Fruit fly (Drosophila melanogaster): ENCODE results near the gene CG14257.

The CG14257 gene

dm6 chr3R:27070906-27071498 is 4.7 kb upstream of the CG14257 start (continued):
- TF ChIP-seq NK7.1 (GFP tag; optimal IDR thresholded peaks at IDR 0.05) (no peak), CG16863 (GFP tag; optimal IDR thresholded peaks at IDR 0.05) (no peak), ftz-f1 (GFP tag; optimal IDR thresholded peaks at IDR 0.05) (no peak), CG1647 (GFP tag; optimal IDR thresholded peaks at IDR 0.05) (no peak), CG6175 (GFP tag; IDR thresholded peaks at IDR 0.05) (peak; percentile 36; the same call in 1 of the 3 replicates), NFAT (GFP tag; IDR thresholded peaks at IDR 0.05) (no peak), fru (optimal IDR thresholded peaks at IDR 0.05) (no peak), mld (GFP tag; IDR thresholded peaks at IDR 0.05; ENCODE audit: partially characterized antibody) (no peak), CG13296 (GFP tag; optimal IDR thresholded peaks at IDR 0.05) (no peak), onecut (GFP tag; IDR thresholded peaks at IDR 0.05) (no peak), YL-1 (GFP tag; optimal IDR thresholded peaks at IDR 0.05) (no peak), CG18011 (GFP tag; optimal IDR thresholded peaks at IDR 0.05) (no peak), sob (GFP tag; IDR thresholded peaks at IDR 0.05) (no peak), jing (GFP tag; optimal IDR thresholded peaks at IDR 0.05) (no peak), Spps (tag; optimal IDR thresholded peaks at IDR 0.05) (no peak), CG12942 (GFP tag; optimal IDR thresholded peaks at IDR 0.05) (no peak), ERR (GFP tag; optimal IDR thresholded peaks at IDR 0.05) (no peak), gce (GFP tag; IDR thresholded peaks at IDR 0.05) (no peak), CG8089 (GFP tag; optimal IDR thresholded peaks at IDR 0.05) (no peak), CG2202 (tag; optimal IDR thresholded peaks at IDR 0.05) (no peak), CG7963 (GFP tag; IDR thresholded peaks at IDR 0.05; ENCODE audit: partially characterized antibody) (no peak), nau (GFP tag; optimal IDR thresholded peaks at IDR 0.05) (no peak), en (GFP tag; optimal IDR thresholded peaks at IDR 0.05) (no peak), CG11247 (GFP tag; IDR thresholded peaks at IDR 0.05) (no peak), sqz (GFP tag; optimal IDR thresholded peaks at IDR 0.05) (no peak), CG8290 (GFP tag; optimal IDR thresholded peaks at IDR 0.05) (no peak), CG8290 (tag; optimal IDR thresholded peaks at IDR 0.05) (peak in 1 of 2 experiments; percentile 17), klu (GFP tag; IDR thresholded peaks at IDR 0.05) (no peak), pita (GFP tag; optimal IDR thresholded peaks at IDR 0.05) (no peak)

dm6 chr3R:27076618-27077017 is 948 bp downstream of the CG14257 start:
- TF ChIP-seq lilli (GFP tag; optimal IDR thresholded peaks at IDR 0.05): no peak
- TF ChIP-seq CG1602 (GFP tag; optimal IDR thresholded peaks at IDR 0.05): no peak
- no peak for TF ChIP-seq exex (tag; optimal IDR thresholded peaks at IDR 0.05)
- no peak for TF ChIP-seq Doc2 (GFP tag; IDR thresholded peaks at IDR 0.05)
- no peak for TF ChIP-seq HLH54F (GFP tag; optimal IDR thresholded peaks at IDR 0.05)
- TF ChIP-seq Blimp-1 (GFP tag; optimal IDR thresholded peaks at IDR 0.05): peak; percentile 94
- no peak for TF ChIP-seq CG4820 (GFP tag; optimal IDR thresholded peaks at IDR 0.05)
- peak in 1 of 2 experiments; percentile 70 for TF ChIP-seq Hr78 (GFP tag; optimal IDR thresholded peaks at IDR 0.05)
- TF ChIP-seq bowl (GFP tag; IDR thresholded peaks at IDR 0.05): no peak
- TF ChIP-seq Pdp1 (GFP tag; optimal IDR thresholded peaks at IDR 0.05): peak in 1 of 2 experiments; percentile 80
- TF ChIP-seq CG32767 (GFP tag; IDR thresholded peaks at IDR 0.05): no peak
- no peak for TF ChIP-seq Nf-YC (tag; optimal IDR thresholded peaks at IDR 0.05)
- TF ChIP-seq CG12104 (GFP tag; optimal IDR thresholded peaks at IDR 0.05): no peak
- TF ChIP-seq kni (GFP tag; optimal IDR thresholded peaks at IDR 0.05): peak; percentile 9
- TF ChIP-seq CG3163 (GFP tag; optimal IDR thresholded peaks at IDR 0.05): no peak
- no peak for TF ChIP-seq CoRest (tag; optimal IDR thresholded peaks at IDR 0.05)
- no peak for TF ChIP-seq Asciz (GFP tag; optimal IDR thresholded peaks at IDR 0.05)
- TF ChIP-seq CG16779 (GFP tag; IDR thresholded peaks at IDR 0.05): no peak
- TF ChIP-seq pros (GFP tag; optimal IDR thresholded peaks at IDR 0.05): peak; percentile 28
- no peak for TF ChIP-seq Usf (GFP tag; optimal IDR thresholded peaks at IDR 0.05)
- TF ChIP-seq CG1792 (GFP tag; optimal IDR thresholded peaks at IDR 0.05): no peak
- TF ChIP-seq Hsf (GFP tag; optimal IDR thresholded peaks at IDR 0.05): no peak
- peak; percentile 79 for TF ChIP-seq vvl (GFP tag; IDR thresholded peaks at IDR 0.05)

Data from whole organism, embryonic.